Fruit fly (Drosophila melanogaster) whole organism, prepupa: ENCODE data around the gene sordd2.

ENCODE experiments used
- Blimp-1 ChIP-seq: fragments of 200-800 bp; sonication (Bioruptor generic); optimal IDR thresholded peaks from 3 replicates; lab custom pipeline; 2017; ENCODE audit warnings: missing biosample characterization, missing genetic modification characterization, mild to moderate bottlenecking, moderate library complexity, missing genetic modification reagents
- CG15336 ChIP-seq: fragments of 200-800 bp; sonication (Bioruptor generic); IDR thresholded peaks from 2 replicates; pipeline ENCODE4 v1.3.6; 2022; ENCODE audit warnings: missing biosample characterization, missing genetic modification characterization

DNA sequence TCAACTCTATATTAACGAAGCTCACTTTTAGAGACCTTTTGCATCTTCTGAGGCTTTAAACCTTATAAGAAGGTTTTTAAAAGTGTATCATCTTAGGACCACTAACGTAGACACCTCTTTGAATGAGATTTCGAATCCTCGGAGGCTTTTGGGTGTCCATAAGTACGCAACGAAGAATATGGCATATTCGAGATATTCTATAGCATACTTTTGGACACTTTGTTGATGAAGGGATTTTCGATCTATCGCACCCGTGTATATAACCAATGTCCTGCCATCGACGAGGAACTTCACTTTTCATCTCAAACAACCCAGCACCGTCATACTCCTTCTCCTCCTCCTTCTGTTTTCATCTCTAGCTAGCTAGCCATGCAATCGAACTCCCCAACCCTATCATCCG lies 23.4 kb upstream of the sordd2 start:
- no peak for TF ChIP-seq CG15336 (GFP tag; lab: Robert Waterston, UW)
- TF ChIP-seq Blimp-1: no peak
